Fruit fly (Drosophila melanogaster): ENCODE data around the gene crp.
A peak's percentile ranks its signal among the peaks of the same experiment; 100 is the strongest.

crp gene

dm6 chr2L:16307026-16307703 lies 19.6 kb upstream of the crp start, which contains the start of the genes CG5861 and Syx5:
Gene CG5861 (minus strand): TSS chr2L:16307298.
Gene Syx5 (plus strand): TSS chr2L:16307346.
- no peak for TF ChIP-seq CG4496 (GFP tag; IDR thresholded peaks at IDR 0.05)
- peak; percentile 12 for TF ChIP-seq CG9948 (tag; optimal IDR thresholded peaks at IDR 0.05)
- peak; percentile 42; the same call in 1 of the 2 replicates for TF ChIP-seq rn (GFP tag; IDR thresholded peaks at IDR 0.05)
- TF ChIP-seq D1 (tag; optimal IDR thresholded peaks at IDR 0.05), result no peak
- TF ChIP-seq CG14655 (GFP tag; optimal IDR thresholded peaks at IDR 0.05), result no peak
- TF ChIP-seq gl (tag; optimal IDR thresholded peaks at IDR 0.05), result no peak
- no peak; the same call in 2 of the 3 replicates for TF ChIP-seq fd96Ca (GFP tag; IDR thresholded peaks at IDR 0.05)
- TF ChIP-seq CG12605 (GFP tag; IDR thresholded peaks at IDR 0.05), result no peak
- no peak for TF ChIP-seq Pif1B (GFP tag; optimal IDR thresholded peaks at IDR 0.05)
- no peak for TF ChIP-seq CG34367 (tag; optimal IDR thresholded peaks at IDR 0.05)
- peak; percentile 42 for TF ChIP-seq CG15710 (tag; optimal IDR thresholded peaks at IDR 0.05)
- no peak for TF ChIP-seq CG13204 (GFP tag; optimal IDR thresholded peaks at IDR 0.05)
- TF ChIP-seq EcR (GFP tag; optimal IDR thresholded peaks at IDR 0.05), result peak; percentile 0
- peak; percentile 29 for TF ChIP-seq Snoo (tag; optimal IDR thresholded peaks at IDR 0.05)
- peak; percentile 57; the same call in 1 of the 2 replicates for TF ChIP-seq CG32121 (GFP tag; IDR thresholded peaks at IDR 0.05)
- TF ChIP-seq CG8301 (tag; optimal IDR thresholded peaks at IDR 0.05), result no peak
- TF ChIP-seq Pif1A (GFP tag; optimal IDR thresholded peaks at IDR 0.05), result no peak
- peak; percentile 60 for TF ChIP-seq Ets98B (GFP tag; IDR thresholded peaks at IDR 0.05)
- TF ChIP-seq CG10348 (GFP tag; IDR thresholded peaks at IDR 0.05), result no peak
- TF ChIP-seq CG17806 (tag; optimal IDR thresholded peaks at IDR 0.05), result peak; percentile 37
- no peak for TF ChIP-seq CG8159 (tag; optimal IDR thresholded peaks at IDR 0.05)

- TF ChIP-seq CG34367 (tag; optimal IDR thresholded peaks at IDR 0.05) (no peak), D1 (tag; optimal IDR thresholded peaks at IDR 0.05) (peak; percentile 58), CG15710 (tag; optimal IDR thresholded peaks at IDR 0.05) (peak; percentile 34)
Measured at dm6 chr2L:16302773-16303279, 15.3 kb upstream of the crp start, which contains the start of gene GMF. Gene GMF (minus strand): TSS chr2L:16302954.

dm6 chr2L:16299466-16300311 lies 12.2 kb upstream of the crp start, which contains the start of the genes heix and CG17328:
Gene heix (minus strand): TSS chr2L:16299858.
Gene CG17328 (plus strand): TSS chr2L:16299943.
- TF ChIP-seq CG10348 (GFP tag; IDR thresholded peaks at IDR 0.05), result 0 out of 2 replicates have a peak, but pooled peaks have one; percentile 16
- TF ChIP-seq gl (tag; optimal IDR thresholded peaks at IDR 0.05), result no peak
- peak; percentile 74 for TF ChIP-seq CG15710 (tag; optimal IDR thresholded peaks at IDR 0.05)
- peak; percentile 27; the same call in 1 of the 2 replicates for TF ChIP-seq Ets98B (GFP tag; IDR thresholded peaks at IDR 0.05)
- TF ChIP-seq D1 (tag; optimal IDR thresholded peaks at IDR 0.05), result no peak
- TF ChIP-seq CG14655 (GFP tag; optimal IDR thresholded peaks at IDR 0.05), result no peak
- peak; percentile 62 for TF ChIP-seq CG17806 (tag; optimal IDR thresholded peaks at IDR 0.05)
- peak; percentile 69 for TF ChIP-seq CG4496 (GFP tag; IDR thresholded peaks at IDR 0.05)
- peak; percentile 59 for TF ChIP-seq CG9948 (tag; optimal IDR thresholded peaks at IDR 0.05)
- peak; percentile 14; the same call in 1 of the 2 replicates for TF ChIP-seq CG32121 (GFP tag; IDR thresholded peaks at IDR 0.05)
- peak; percentile 59 for TF ChIP-seq CG8301 (tag; optimal IDR thresholded peaks at IDR 0.05)
- 0 out of 2 replicates have a peak, but pooled peaks have one; percentile 40 for TF ChIP-seq rn (GFP tag; IDR thresholded peaks at IDR 0.05)
- TF ChIP-seq Snoo (tag; optimal IDR thresholded peaks at IDR 0.05), result peak; percentile 64
- peak; percentile 73 for TF ChIP-seq CG8159 (tag; optimal IDR thresholded peaks at IDR 0.05)
- peak; percentile 56 for TF ChIP-seq CG34367 (tag; optimal IDR thresholded peaks at IDR 0.05)
- no peak for TF ChIP-seq CG12605 (GFP tag; IDR thresholded peaks at IDR 0.05)

- TF ChIP-seq gl (tag; optimal IDR thresholded peaks at IDR 0.05) (no peak), Snoo (tag; optimal IDR thresholded peaks at IDR 0.05) (no peak), fd96Ca (GFP tag; IDR thresholded peaks at IDR 0.05) (no peak), Pif1A (GFP tag; optimal IDR thresholded peaks at IDR 0.05) (no peak), CG4496 (GFP tag; IDR thresholded peaks at IDR 0.05) (no peak)
Measured at dm6 chr2L:16293703-16294233, 6.2 kb upstream of the crp start, which contains the start of gene Cyp303a1. Gene Cyp303a1 (plus strand): TSS chr2L:16294183.

- TF ChIP-seq Snoo (tag; optimal IDR thresholded peaks at IDR 0.05) (no peak), Ets98B (GFP tag; IDR thresholded peaks at IDR 0.05) (peak; percentile 16; the same call in 1 of the 2 replicates)
Measured at dm6 chr2L:16292975-16293501, 5.5 kb upstream of the crp start, which contains the start of gene CG13258. Gene CG13258 (minus strand): TSS chr2L:16293025.

Measured in whole organism, pupa.